Worm (Caenorhabditis elegans) whole organism, L4 larva: Measurements from ENCODE around the gene fat-6.

Source experiments
- F44E2.7 ChIP-seq: fragments of 200-800 bp; sonication (Bioruptor generic); IDR thresholded peaks from 2 replicates; pipeline ENCODE4 v2.1.2; 2022; ENCODE audit warnings: missing genetic modification characterization, missing compliant biosample characterization
- T20F7.1 ChIP-seq: fragments of 200-800 bp; sonication (Bioruptor generic); optimal IDR thresholded peaks from 2 replicates; lab custom pipeline; 2018; ENCODE audit warnings: mild to moderate bottlenecking, missing genetic modification characterization, missing compliant biosample characterization
- aha-1 ChIP-seq: fragments of 150-350 bp; peaks from one replicate; lab custom pipeline; 2014; ENCODE audit warnings: missing biosample characterization, missing genetic modification characterization
- ama-1 ChIP-seq: fragments of 150-350 bp; optimal IDR thresholded peaks from 2 replicates; lab custom pipeline; 2014; ENCODE audit warnings: inconsistent platforms, mixed read lengths
- ceh-44 ChIP-seq: fragments of 200-800 bp; sonication (Bioruptor generic); IDR thresholded peaks from 2 replicates; pipeline ENCODE4 v1.3.6; 2022; ENCODE audit warnings: missing genetic modification reagents, missing genetic modification characterization, missing compliant biosample characterization
- ceh-82 ChIP-seq: sonication (generic microtip); optimal IDR thresholded peaks from 2 replicates; lab custom pipeline; 2017; ENCODE audit warnings: missing biosample characterization, missing genetic modification characterization
- cey-2 ChIP-seq: sonication (generic microtip); optimal IDR thresholded peaks from 3 replicates; lab custom pipeline; 2017; ENCODE audit warnings: missing genetic modification characterization, mild to moderate bottlenecking, missing compliant biosample characterization, antibody characterized with exemption, borderline replicate concordance; ENCODE audit not compliant: insufficient read depth
- daf-16 ChIP-seq, 3 experiments: sonication (generic microtip); optimal IDR thresholded peaks; 2 replicates each; lab custom pipeline; 2016 to 2017; ENCODE audit warnings: missing genetic modification characterization in 3 of 3, missing genetic modification reagents in 3 of 3, mild to moderate bottlenecking in 2 of 3, missing compliant biosample characterization in 2 of 3, missing biosample characterization in 1 of 3, moderate library complexity in 1 of 3
- daf-19 ChIP-seq: fragments of 200-800 bp; sonication (Bioruptor generic); conservative IDR thresholded peaks from 2 replicates; pipeline ENCODE4 v1.3.6; 2022; ENCODE audit warnings: missing genetic modification characterization, missing compliant biosample characterization
- dmd-6 ChIP-seq: fragments of 200-800 bp; sonication (Bioruptor generic); IDR thresholded peaks from 2 replicates; pipeline ENCODE4 v1.3.6; 2022; ENCODE audit warnings: missing genetic modification reagents, missing genetic modification characterization, missing compliant biosample characterization
- dmd-8 ChIP-seq: fragments of 200-800 bp; sonication (Bioruptor generic); IDR thresholded peaks from 2 replicates; pipeline ENCODE4 v1.3.6; 2022; ENCODE audit warnings: missing genetic modification characterization, missing compliant biosample characterization
- dpl-1 ChIP-seq: fragments of 150-350 bp; optimal IDR thresholded peaks from 2 replicates; lab custom pipeline; 2014; ENCODE audit warnings: missing biosample characterization, missing genetic modification reagents, missing genetic modification characterization
- dve-1 ChIP-seq: sonication (generic microtip); optimal IDR thresholded peaks from 2 replicates; lab custom pipeline; 2017; ENCODE audit warnings: antibody characterized with exemption, mild to moderate bottlenecking, missing genetic modification characterization, missing compliant biosample characterization; ENCODE audit not compliant: insufficient read depth
- hif-1 ChIP-seq, 2 experiments: sonication (generic microtip); optimal IDR thresholded peaks; 2 replicates each; lab custom pipeline; 2016 to 2017; ENCODE audit warnings: missing compliant biosample characterization in 2 of 2, missing genetic modification characterization in 2 of 2, missing genetic modification reagents in 2 of 2, missing genotype in 2 of 2, mild to moderate bottlenecking in 1 of 2
- hlh-11 ChIP-seq: fragments of 200-800 bp; sonication (Bioruptor generic); optimal IDR thresholded peaks from 2 replicates; lab custom pipeline; 2018; ENCODE audit warnings: mild to moderate bottlenecking, missing genetic modification characterization, missing compliant biosample characterization
- hlh-30 ChIP-seq: sonication (generic microtip); optimal IDR thresholded peaks from 2 replicates; lab custom pipeline; 2017; ENCODE audit warnings: antibody characterized with exemption, mild to moderate bottlenecking, missing genetic modification characterization, missing compliant biosample characterization; ENCODE audit not compliant: insufficient read depth
- lim-7 ChIP-seq: fragments of 200-800 bp; sonication (Bioruptor generic); IDR thresholded peaks from 2 replicates; pipeline ENCODE4 v1.3.6; 2022; ENCODE audit warnings: missing genetic modification characterization, missing compliant biosample characterization
- lin-15B ChIP-seq: fragments of 150-350 bp; sonication (generic microtip); optimal IDR thresholded peaks from 3 replicates; lab custom pipeline; 2014; ENCODE audit warnings: missing biosample characterization, missing genetic modification characterization
- lsy-2 ChIP-seq, 2 experiments: fragments of 150-350 bp in 1 of 2; sonication (generic microtip) in 1 of 2; optimal IDR thresholded peaks; 2 replicates each; lab custom pipeline; 2014 to 2017; ENCODE audit warnings: missing biosample characterization in 2 of 2, missing genetic modification characterization in 2 of 2
- madf-9 ChIP-seq: fragments of 200-800 bp; sonication (Bioruptor generic); conservative IDR thresholded peaks from 2 replicates; pipeline ENCODE4 v1.3.6; 2022; ENCODE audit warnings: missing genetic modification reagents, missing genetic modification characterization, missing compliant biosample characterization
- mdl-1 ChIP-seq, 2 experiments: fragments of 150-350 bp in 1 of 2; sonication (generic microtip) in 1 of 2; optimal IDR thresholded peaks; 2 replicates each; lab custom pipeline; 2014 to 2017; ENCODE audit warnings: missing biosample characterization in 2 of 2, missing genetic modification characterization in 2 of 2
- mdt-29 ChIP-seq: fragments of 200-800 bp; sonication (Bioruptor generic); IDR thresholded peaks from 2 replicates; pipeline ENCODE4 v1.3.6; 2022; ENCODE audit warnings: missing genetic modification reagents, missing genetic modification characterization, missing compliant biosample characterization
- mep-1 ChIP-seq: fragments of 150-350 bp; sonication (generic microtip); optimal IDR thresholded peaks from 3 replicates; lab custom pipeline; 2014; ENCODE audit warnings: missing biosample characterization, missing genetic modification characterization
- mes-2 ChIP-seq: sonication (generic microtip); optimal IDR thresholded peaks from 2 replicates; lab custom pipeline; 2016; ENCODE audit warnings: missing genotype, mild to moderate bottlenecking, missing genetic modification characterization, missing compliant biosample characterization; ENCODE audit not compliant: poor library complexity, severe bottlenecking
- mxl-3 ChIP-seq: fragments of 200-800 bp; sonication (Bioruptor generic); optimal IDR thresholded peaks from 2 replicates; lab custom pipeline; 2018; ENCODE audit warnings: mild to moderate bottlenecking, missing genetic modification characterization, missing compliant biosample characterization
- nhr-102 ChIP-seq: sonication (generic microtip); optimal IDR thresholded peaks from 2 replicates; lab custom pipeline; 2016; ENCODE audit warnings: mild to moderate bottlenecking, missing genetic modification characterization, moderate library complexity, missing compliant biosample characterization
- nhr-28 ChIP-seq: fragments of 150-350 bp; optimal IDR thresholded peaks from 2 replicates; lab custom pipeline; 2014; ENCODE audit warnings: missing biosample characterization, missing genetic modification characterization
- nhr-48 ChIP-seq: sonication (generic microtip); optimal IDR thresholded peaks from 2 replicates; lab custom pipeline; 2016; ENCODE audit warnings: mild to moderate bottlenecking, missing genetic modification characterization, missing compliant biosample characterization
- nhr-77 ChIP-seq: fragments of 150-350 bp; optimal IDR thresholded peaks from 2 replicates; lab custom pipeline; 2014; ENCODE audit warnings: missing biosample characterization, missing genetic modification characterization
- php-3 ChIP-seq: fragments of 200-800 bp; sonication (Bioruptor generic); IDR thresholded peaks from 2 replicates; pipeline ENCODE4 v1.3.6; 2022; ENCODE audit warnings: missing genetic modification reagents, missing genetic modification characterization, missing compliant biosample characterization
- pqm-1 ChIP-seq: sonication (generic microtip); optimal IDR thresholded peaks from 2 replicates; lab custom pipeline; 2017; ENCODE audit warnings: missing biosample characterization, missing genetic modification characterization
- saeg-2 ChIP-seq: fragments of 200-800 bp; sonication (Bioruptor generic); IDR thresholded peaks from 2 replicates; pipeline ENCODE4 v1.3.6; 2022; ENCODE audit warnings: missing genetic modification reagents, missing genetic modification characterization, missing compliant biosample characterization
- set-16 ChIP-seq: fragments of 200-800 bp; sonication (Bioruptor generic); IDR thresholded peaks from 2 replicates; pipeline ENCODE4 v1.3.6; 2022; ENCODE audit warnings: missing genetic modification reagents, missing genetic modification characterization, missing compliant biosample characterization
- unc-130 ChIP-seq: sonication (generic microtip); optimal IDR thresholded peaks from 2 replicates; lab custom pipeline; 2016; ENCODE audit warnings: missing genetic modification reagents, missing genetic modification characterization, missing compliant biosample characterization
- zag-1 ChIP-seq: fragments of 150-350 bp; optimal IDR thresholded peaks from 2 replicates; lab custom pipeline; 2014; ENCODE audit warnings: missing biosample characterization, missing genetic modification characterization

Gene fat-6

DNA sequence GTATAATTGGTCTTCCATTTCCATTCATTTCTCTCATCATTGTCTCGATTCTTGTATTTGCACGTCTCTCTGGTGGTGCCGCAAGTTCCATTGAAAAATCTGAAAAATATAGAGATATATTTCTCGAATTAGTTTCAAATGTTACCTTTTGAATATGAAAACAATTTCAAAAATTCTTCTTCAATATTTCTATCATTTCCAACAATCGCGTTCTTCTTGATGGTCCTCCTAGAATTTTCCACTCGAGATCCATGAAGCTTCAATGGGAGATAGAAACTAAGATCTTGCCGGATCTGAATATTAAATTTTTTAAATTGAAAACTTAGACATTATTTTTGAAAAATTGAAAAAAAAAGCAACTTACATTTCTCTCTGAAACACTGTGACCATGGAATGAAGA is 3.6 kb upstream of the fat-6 start:
- TF ChIP-seq ceh-44 (GFP tag; lab: Robert Waterston, UW) (no peak), aha-1 (peak; percentile 90)

DNA sequence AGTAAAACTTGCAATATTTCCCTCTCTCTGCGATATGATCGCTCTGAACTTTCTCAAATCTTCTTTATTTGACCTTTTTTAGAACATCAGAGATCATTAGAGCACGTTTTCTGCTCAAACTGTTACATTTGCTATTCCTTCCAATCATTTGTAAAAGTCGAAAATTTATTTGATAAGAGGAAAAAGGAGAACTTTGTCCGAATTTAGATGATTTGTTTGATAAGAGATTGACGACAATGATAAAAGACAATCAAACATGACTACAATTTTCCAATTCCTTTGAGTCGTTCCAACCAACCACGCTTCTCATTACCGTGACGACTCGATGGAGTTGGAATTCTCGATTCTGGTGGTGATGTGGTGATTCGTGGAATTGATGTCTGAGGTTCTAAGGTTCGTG is 2.4 kb upstream of the fat-6 start:
- peak; percentile 12 for TF ChIP-seq T20F7.1 (GFP tag; lab: Kevin White, UChicago)
- TF ChIP-seq aha-1: peak; percentile 1
- TF ChIP-seq hlh-11: peak; percentile 38
- no peak for TF ChIP-seq unc-130 (GFP tag; lab: Kevin White, UChicago)
- TF ChIP-seq dve-1 (tag; lab: Kevin White, UChicago): peak; percentile 72
- peak; percentile 71 for TF ChIP-seq pqm-1 (tag; lab: Kevin White, UChicago)
- peak; percentile 22 for TF ChIP-seq mep-1 (tag; lab: Kevin White, UChicago)
- no peak for TF ChIP-seq daf-16 (GFP tag; optimal IDR thresholded peaks at IDR 0.05; lab: Kevin White, UChicago)
- TF ChIP-seq daf-16 (tag; optimal IDR thresholded peaks at IDR 0.05; lab: Kevin White, UChicago): peak; percentile 56
- no peak for TF ChIP-seq lin-15B (tag; lab: Kevin White, UChicago)
- TF ChIP-seq php-3 (GFP tag; lab: Robert Waterston, UW): peak; percentile 54; the same call in 1 of the 2 replicates
- peak; percentile 67 for TF ChIP-seq dmd-6
- TF ChIP-seq dmd-8 (GFP tag; lab: Robert Waterston, UW): no peak
- peak; percentile 54 for TF ChIP-seq nhr-28 (tag; lab: Kevin White, UChicago)

DNA sequence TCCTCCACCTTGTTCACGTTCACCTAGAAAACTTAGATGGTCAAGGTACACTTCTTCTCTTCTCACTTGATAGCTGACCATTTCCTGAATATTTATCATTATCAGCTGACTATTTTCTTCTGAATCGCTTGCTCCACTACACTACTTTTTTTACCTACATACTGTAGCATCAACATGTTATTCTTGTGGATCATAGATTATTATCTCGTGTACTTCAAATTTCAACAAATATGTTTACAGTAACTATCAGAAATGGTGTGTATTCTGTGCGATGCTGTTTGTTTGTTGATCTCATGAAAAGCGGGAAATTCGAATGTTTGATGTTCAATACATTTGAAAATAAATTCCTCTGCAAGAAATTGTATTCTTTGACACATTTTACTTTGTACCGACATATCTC is 1.4 kb upstream of the fat-6 start, which contains the start of gene ZK822.10:
Gene ZK822.10, plus strand, starts transcription at position 231 of the 400 bp plus-strand sequence.
- peak; percentile 65 for TF ChIP-seq aha-1
- peak; percentile 19 for TF ChIP-seq mep-1 (tag; lab: Kevin White, UChicago)
- no peak for TF ChIP-seq F44E2.7 (GFP tag; lab: Robert Waterston, UW)
- TF ChIP-seq mes-2: no peak
- TF ChIP-seq hlh-30: peak; percentile 44
- peak; percentile 86 for TF ChIP-seq nhr-28 (tag; lab: Kevin White, UChicago)
- TF ChIP-seq hlh-11: peak; percentile 71
- peak; percentile 39 for TF ChIP-seq nhr-102 (tag; lab: Kevin White, UChicago)
- peak; percentile 72 for TF ChIP-seq dmd-6
- peak; percentile 7 for TF ChIP-seq dpl-1 (GFP tag; lab: Kevin White, UChicago)
- TF ChIP-seq madf-9 (GFP tag; lab: Robert Waterston, UW): no peak
- TF ChIP-seq lim-7 (GFP tag; lab: Robert Waterston, UW): no peak
- TF ChIP-seq lsy-2 (tag; optimal IDR thresholded peaks at IDR 0.05; lab: Kevin White, UChicago): peak in 1 of 2 experiments; percentile 2
- TF ChIP-seq nhr-77 (tag; lab: Kevin White, UChicago): peak; percentile 51
- peak in 1 of 2 experiments; percentile 1 for TF ChIP-seq mdl-1 (tag; optimal IDR thresholded peaks at IDR 0.05; lab: Kevin White, UChicago)
- peak; percentile 77 for TF ChIP-seq dve-1 (tag; lab: Kevin White, UChicago)
- TF ChIP-seq nhr-48: no peak
- peak; percentile 65 for TF ChIP-seq mdt-29 (GFP tag; lab: Robert Waterston, UW)
- TF ChIP-seq daf-16 (GFP tag; optimal IDR thresholded peaks at IDR 0.05; lab: Kevin White, UChicago): no peak
- TF ChIP-seq daf-16 (tag; optimal IDR thresholded peaks at IDR 0.05; lab: Kevin White, UChicago): peak; percentile 100
- TF ChIP-seq ama-1 (lab: Kevin White, UChicago): no peak
- no peak for TF ChIP-seq daf-19

DNA sequence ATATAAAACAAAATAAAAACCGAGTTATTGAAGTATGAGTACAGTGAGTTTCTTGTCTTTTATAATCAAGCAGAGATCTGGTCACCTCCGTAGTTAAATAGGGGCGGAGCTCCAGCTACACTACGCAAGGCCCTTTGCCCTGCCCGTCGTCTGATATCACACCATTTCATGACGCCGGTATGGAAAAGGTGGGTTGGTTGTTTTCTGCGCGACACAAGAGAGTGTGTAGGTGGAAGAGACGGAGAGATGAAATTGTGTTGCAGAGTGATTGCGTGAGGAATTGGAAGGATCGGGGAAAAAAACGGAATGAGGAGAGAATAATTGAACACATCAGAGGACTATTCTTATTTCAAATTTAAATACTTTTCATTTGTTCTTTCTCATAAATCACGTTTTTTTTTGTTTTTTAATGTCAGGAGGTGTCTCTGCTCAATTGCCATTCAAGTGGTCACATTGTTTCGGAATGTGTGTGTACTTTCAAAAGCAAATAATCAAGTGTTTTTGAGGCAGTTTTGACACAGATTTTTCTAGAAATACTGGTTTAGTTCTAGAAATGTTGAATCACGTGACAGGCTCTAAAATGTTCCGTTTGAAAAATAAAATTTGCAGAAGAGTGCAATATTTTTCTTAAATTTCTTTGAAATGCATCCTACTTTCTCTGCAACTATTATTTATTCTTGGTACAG is 424 bp upstream of the fat-6 start, which contains the start of gene ZK822.9:
Gene ZK822.9, plus strand, starts transcription at position 180 of the 686 bp plus-strand sequence.
- TF ChIP-seq ceh-82 (tag; lab: Kevin White, UChicago) (no peak), mep-1 (tag; lab: Kevin White, UChicago) (peak; percentile 49), saeg-2 (no peak), dmd-6 (peak; percentile 26), nhr-28 (tag; lab: Kevin White, UChicago) (peak; percentile 82), mes-2 (peak; percentile 30), dmd-8 (GFP tag; lab: Robert Waterston, UW) (no peak), hlh-11 (peak; percentile 78), set-16 (GFP tag; lab: Robert Waterston, UW) (peak; percentile 47; the same call in 1 of the 2 replicates), cey-2 (no peak), dve-1 (tag; lab: Kevin White, UChicago) (peak; percentile 24), hif-1 (tag; optimal IDR thresholded peaks at IDR 0.05; lab: Kevin White, UChicago) (peak in 1 of 2 experiments; percentile 17), daf-16 (GFP tag; optimal IDR thresholded peaks at IDR 0.05; lab: Kevin White, UChicago) (no peak), daf-16 (tag; optimal IDR thresholded peaks at IDR 0.05; lab: Kevin White, UChicago) (peak; percentile 70), aha-1 (peak; percentile 65), mdt-29 (GFP tag; lab: Robert Waterston, UW) (peak; percentile 88), hlh-30 (peak; percentile 81), zag-1 (tag; lab: Kevin White, UChicago) (no peak), mxl-3 (peak; percentile 24)
